Worm (Caenorhabditis elegans): Measurements from ENCODE around the gene uncp-18.

Gene uncp-18

ce11 chrIV:410420-410891 lies 20.1 kb downstream of the uncp-18 start, which contains the start of gene T07A9.12 (continued):
- no peak for TF ChIP-seq ceh-9 (tag; optimal IDR thresholded peaks at IDR 0.05)
- no peak for TF ChIP-seq ceh-16 (tag; optimal IDR thresholded peaks at IDR 0.05)
- peak; percentile 20 for TF ChIP-seq ceh-28 (tag; optimal IDR thresholded peaks at IDR 0.05)
- no peak for TF ChIP-seq elt-3 (tag; optimal IDR thresholded peaks at IDR 0.05)
- TF ChIP-seq nhr-23 (tag; optimal IDR thresholded peaks at IDR 0.05): peak; percentile 81
- no peak for TF ChIP-seq unc-62 (GFP tag; optimal IDR thresholded peaks at IDR 0.05)
- no peak for TF ChIP-seq nhr-11 (tag; optimal IDR thresholded peaks at IDR 0.05)
- peak; percentile 11 for TF ChIP-seq snpc-4 (tag; optimal IDR thresholded peaks at IDR 0.05)
- no peak for TF ChIP-seq ZK546.5 (tag; optimal IDR thresholded peaks at IDR 0.05)
- TF ChIP-seq tbx-2 (tag; optimal IDR thresholded peaks at IDR 0.05): no peak
- peak; percentile 43 for TF ChIP-seq lsy-12 (tag; optimal IDR thresholded peaks at IDR 0.05)

ce11 chrIV:419674-420073 lies 29.3 kb downstream of the uncp-18 start, which contains the start of gene eri-1:
TSS of gene eri-1 (minus strand) at chrIV:419958.
- TF ChIP-seq ceh-28 (tag; optimal IDR thresholded peaks at IDR 0.05) (peak; percentile 21), daf-12 (tag; optimal IDR thresholded peaks at IDR 0.05) (no peak)

DNA sequence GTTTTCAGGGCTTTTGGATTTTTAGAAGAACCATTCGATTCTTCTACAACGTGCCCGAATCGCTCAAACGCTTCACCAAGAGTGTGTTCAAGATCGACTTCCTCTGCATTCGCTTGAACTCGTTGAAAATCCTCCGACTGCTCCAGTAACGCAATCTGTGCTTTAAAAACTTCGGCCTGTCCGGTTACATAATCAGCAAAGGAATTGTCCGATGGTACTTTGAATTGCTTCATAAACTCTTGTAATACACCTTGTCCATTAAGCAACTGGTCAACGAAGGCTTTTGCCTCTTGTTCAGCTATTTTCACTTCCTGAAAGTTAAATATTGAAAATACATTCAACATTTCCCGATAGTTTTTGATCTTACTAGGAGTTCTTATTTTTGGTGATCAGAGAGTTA lies 30.3 kb downstream of the uncp-18 start:
- no peak for TF ChIP-seq ztf-4 (tag; optimal IDR thresholded peaks at IDR 0.05)
- TF ChIP-seq lin-39 (tag; optimal IDR thresholded peaks at IDR 0.05): no peak

DNA sequence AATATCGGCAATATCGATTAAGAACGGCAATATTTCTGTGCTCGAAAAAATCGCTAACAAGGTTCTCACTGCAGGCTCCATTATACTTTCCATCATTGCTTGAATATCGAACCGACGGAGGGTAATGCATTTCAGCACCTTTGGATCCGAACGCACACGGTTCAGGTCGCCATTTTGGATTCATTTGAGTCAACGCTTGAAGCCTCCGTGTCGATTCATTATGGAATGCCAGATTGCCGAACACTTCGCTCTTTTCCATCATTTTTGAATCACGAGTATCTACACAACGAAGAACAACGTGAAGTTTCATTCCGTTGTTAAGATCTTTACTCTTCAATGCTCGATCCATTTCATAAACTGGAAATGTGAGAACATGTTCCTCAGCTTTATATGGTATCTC lies 31.8 kb downstream of the uncp-18 start:
- no peak for TF ChIP-seq snpc-4 (tag; optimal IDR thresholded peaks at IDR 0.05)
- no peak for TF ChIP-seq elt-3 (tag; optimal IDR thresholded peaks at IDR 0.05)
- no peak for TF ChIP-seq ztf-11 (tag; optimal IDR thresholded peaks at IDR 0.05)
- TF ChIP-seq fkh-2 (tag; optimal IDR thresholded peaks at IDR 0.05): no peak
- TF ChIP-seq nhr-28 (tag; optimal IDR thresholded peaks at IDR 0.05): no peak

ce11 chrIV:425052-425451 lies 34.7 kb downstream of the uncp-18 start, which contains the start of gene daf-18:
TSS of gene daf-18 (minus strand) at chrIV:425177.
- TF ChIP-seq jun-1 (tag; optimal IDR thresholded peaks at IDR 0.05) (no peak), elt-3 (tag; optimal IDR thresholded peaks at IDR 0.05) (no peak), nhr-23 (tag; optimal IDR thresholded peaks at IDR 0.05) (no peak), mdl-1 (tag; optimal IDR thresholded peaks at IDR 0.05) (no peak), nhr-67 (tag; optimal IDR thresholded peaks at IDR 0.05) (no peak)

DNA sequence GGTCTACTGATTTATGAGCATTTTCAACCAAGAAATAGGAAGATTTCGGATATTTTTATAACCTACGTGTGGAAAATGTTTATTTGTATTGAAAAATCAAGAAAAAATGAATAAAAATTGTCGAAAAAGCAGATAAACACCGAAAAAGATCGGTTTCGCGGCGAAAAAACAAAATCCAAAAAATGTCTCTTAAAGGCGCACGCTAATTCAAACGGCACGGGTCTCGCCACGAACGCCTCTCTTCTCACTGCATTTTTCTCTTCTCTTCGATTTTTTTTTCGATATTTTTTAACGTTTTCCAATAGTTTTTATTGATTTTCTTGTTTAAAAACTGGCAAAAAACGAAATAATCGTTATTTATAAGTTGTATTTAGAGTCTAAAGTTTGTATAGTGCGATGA lies 35.2 kb downstream of the uncp-18 start:
- TF ChIP-seq skn-1 (tag; optimal IDR thresholded peaks at IDR 0.05) (no peak), elt-1 (tag; optimal IDR thresholded peaks at IDR 0.05) (no peak), nhr-43 (tag; optimal IDR thresholded peaks at IDR 0.05; ENCODE audit: poor library complexity, severe bottlenecking) (no peak), lin-39 (tag; optimal IDR thresholded peaks at IDR 0.05) (peak; percentile 39), egl-27 (tag; optimal IDR thresholded peaks at IDR 0.05) (no peak), ZK546.5 (tag; optimal IDR thresholded peaks at IDR 0.05) (no peak), ceh-9 (tag; optimal IDR thresholded peaks at IDR 0.05) (no peak), ama-1 (optimal IDR thresholded peaks at IDR 0.05) (no peak), nfya-1 (tag; optimal IDR thresholded peaks at IDR 0.05; ENCODE audit: insufficient read depth) (peak; percentile 73), nhr-77 (tag; optimal IDR thresholded peaks at IDR 0.05) (no peak), aly-2 (tag; optimal IDR thresholded peaks at IDR 0.05) (no peak), sea-2 (GFP tag; optimal IDR thresholded peaks at IDR 0.05) (no peak), egl-5 (tag; optimal IDR thresholded peaks at IDR 0.05) (no peak), ceh-28 (tag; optimal IDR thresholded peaks at IDR 0.05) (peak; percentile 32), hmg-11 (tag; optimal IDR thresholded peaks at IDR 0.05) (peak; percentile 60), lin-15B (tag; optimal IDR thresholded peaks at IDR 0.05) (peak; percentile 72), snpc-4 (tag; optimal IDR thresholded peaks at IDR 0.05) (no peak), daf-12 (tag; optimal IDR thresholded peaks at IDR 0.05) (no peak), fos-1 (tag; optimal IDR thresholded peaks at IDR 0.05) (no peak), nhr-23 (tag; optimal IDR thresholded peaks at IDR 0.05) (peak; percentile 59), ztf-4 (tag; optimal IDR thresholded peaks at IDR 0.05) (no peak), zag-1 (tag; optimal IDR thresholded peaks at IDR 0.05) (no peak), ceh-16 (tag; optimal IDR thresholded peaks at IDR 0.05) (no peak), elt-2 (tag; optimal IDR thresholded peaks at IDR 0.05) (peak; percentile 3)

Measured in whole organism, L3 larva.